Fruit fly (Drosophila melanogaster) whole organism, adult: ENCODE results near the gene CG13884.

Experiments used
- CG11617 ChIP-seq: fragments of 200-800 bp; sonication (Bioruptor generic); optimal IDR thresholded peaks from 2 replicates; lab custom pipeline; 2017; ENCODE audit warnings: mild to moderate bottlenecking, missing biosample characterization, missing genetic modification reagents, missing genetic modification characterization
- CG14711 ChIP-seq: fragments of 200-800 bp; sonication (Bioruptor generic); optimal IDR thresholded peaks from 2 replicates; lab custom pipeline; 2018; ENCODE audit warnings: missing biosample characterization, mild to moderate bottlenecking, missing genetic modification characterization, moderate library complexity
- CG1620 ChIP-seq: fragments of 200-800 bp; sonication (Bioruptor generic); optimal IDR thresholded peaks from 2 replicates; lab custom pipeline; 2016; ENCODE audit warnings: missing biosample characterization, missing genetic modification characterization
- CG7045 ChIP-seq: fragments of 200-800 bp; sonication (Bioruptor generic); optimal IDR thresholded peaks from 2 replicates; lab custom pipeline; 2017; ENCODE audit warnings: missing biosample characterization, mild to moderate bottlenecking, missing genetic modification characterization
- Crg-1 ChIP-seq: fragments of 200-800 bp; sonication (Bioruptor generic); optimal IDR thresholded peaks from 2 replicates; lab custom pipeline; 2016; ENCODE audit warnings: missing biosample characterization, missing genetic modification characterization
- bab1 ChIP-seq: fragments of 200-800 bp; sonication (Bioruptor generic); optimal IDR thresholded peaks from 3 replicates; lab custom pipeline; 2019; ENCODE audit warnings: missing biosample characterization, mild to moderate bottlenecking, missing genetic modification characterization, moderate library complexity
- cnc ChIP-seq, 2 experiments: fragments of >200 bp; optimal IDR thresholded peaks; 2 replicates each; lab custom pipeline; 2017
- kay ChIP-seq: fragments of 200-800 bp; sonication (Bioruptor generic); peaks from one replicate; lab custom pipeline; 2016; ENCODE audit warnings: missing biosample characterization, missing genetic modification characterization, borderline replicate concordance
- ovo ChIP-seq: fragments of 200-800 bp; sonication (Bioruptor generic); optimal IDR thresholded peaks from 2 replicates; lab custom pipeline; 2016; ENCODE audit warnings: missing biosample characterization, missing genetic modification characterization
- tj ChIP-seq: fragments of 200-800 bp; sonication (Bioruptor generic); optimal IDR thresholded peaks from 3 replicates; lab custom pipeline; 2017; ENCODE audit warnings: missing biosample characterization, mild to moderate bottlenecking, missing genetic modification characterization, moderate library complexity

DNA sequence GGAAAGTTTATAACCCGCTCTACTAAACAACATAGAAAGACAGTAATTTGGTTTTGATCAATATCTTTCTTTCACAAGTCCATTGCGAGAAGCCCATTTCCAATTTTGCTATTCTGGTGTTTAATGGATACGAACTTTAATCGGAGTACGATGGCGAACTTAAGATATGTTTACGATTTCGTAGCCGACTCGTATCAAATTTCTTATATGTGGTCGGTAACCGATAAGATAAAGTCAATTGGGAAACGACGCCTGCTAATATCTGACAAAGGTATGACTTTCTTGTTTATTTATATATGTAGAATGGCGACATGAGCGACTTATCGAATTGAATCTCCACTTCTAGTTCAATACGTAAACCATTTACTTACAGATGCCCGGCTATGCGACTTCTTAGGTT is 28.1 kb downstream of the CG13884 start:
- TF ChIP-seq CG14711 (no peak), CG7045 (GFP tag; lab: Kevin White, UChicago) (no peak), Crg-1 (GFP tag; lab: Kevin White, UChicago) (no peak), tj (GFP tag; lab: Kevin White, UChicago) (no peak), bab1 (GFP tag; lab: Kevin White, UChicago) (no peak), kay (GFP tag; lab: Kevin White, UChicago) (peak; percentile 91), ovo (GFP tag; lab: Kevin White, UChicago) (no peak), CG1620 (no peak), cnc (optimal IDR thresholded peaks at IDR 0.05; lab: Kevin White, UChicago) (no peak), CG11617 (GFP tag; lab: Kevin White, UChicago) (no peak)
